Fruit fly (Drosophila melanogaster) whole organism, prepupa: Measurements from ENCODE around the gene mus81.

Source experiments
- Blimp-1 ChIP-seq: fragments of 200-800 bp; sonication (Bioruptor generic); optimal IDR thresholded peaks from 3 replicates; lab custom pipeline; 2017; ENCODE audit warnings: missing biosample characterization, missing genetic modification characterization, mild to moderate bottlenecking, moderate library complexity, missing genetic modification reagents
- CG10669 ChIP-seq: fragments of 200-800 bp; sonication (Bioruptor generic); optimal IDR thresholded peaks from 3 replicates; lab custom pipeline; 2018; ENCODE audit warnings: missing biosample characterization, mild to moderate bottlenecking, missing genetic modification characterization, moderate library complexity
- CG11762 ChIP-seq: fragments of 200-800 bp; sonication (Bioruptor generic); optimal IDR thresholded peaks from 3 replicates; lab custom pipeline; 2016; ENCODE audit warnings: missing biosample characterization, missing genetic modification characterization; ENCODE audit not compliant: insufficient read depth
- CG11902 ChIP-seq: fragments of 200-800 bp; sonication (Bioruptor generic); optimal IDR thresholded peaks from 3 replicates; lab custom pipeline; 2016; ENCODE audit warnings: missing biosample characterization, missing genetic modification characterization
- CG16779 ChIP-seq: fragments of 200-800 bp; sonication (Bioruptor generic); optimal IDR thresholded peaks from 3 replicates; lab custom pipeline; 2017; ENCODE audit warnings: missing biosample characterization, mild to moderate bottlenecking, missing genetic modification characterization
- CG3032 ChIP-seq: fragments of 200-800 bp; optimal IDR thresholded peaks from 2 replicates; lab custom pipeline; 2019; ENCODE audit warnings: missing biosample characterization, mild to moderate bottlenecking, missing genetic modification characterization, moderate library complexity
- CG32006 ChIP-seq: fragments of 200-800 bp; sonication (Bioruptor generic); optimal IDR thresholded peaks from 3 replicates; lab custom pipeline; 2017; ENCODE audit warnings: missing biosample characterization, mild to moderate bottlenecking, missing genetic modification characterization
- CG3919 ChIP-seq: fragments of 200-800 bp; sonication (Bioruptor generic); optimal IDR thresholded peaks from 3 replicates; lab custom pipeline; 2016; ENCODE audit warnings: missing biosample characterization, missing genetic modification characterization
- CG4318 ChIP-seq: fragments of 200-800 bp; sonication (Bioruptor generic); optimal IDR thresholded peaks from 3 replicates; lab custom pipeline; 2017; ENCODE audit warnings: missing biosample characterization, mild to moderate bottlenecking, missing genetic modification characterization
- CG6163 ChIP-seq: fragments of 200-800 bp; sonication (Bioruptor generic); IDR thresholded peaks from 3 replicates; pipeline ENCODE4 v1.3.6; 2022; ENCODE audit warnings: missing biosample characterization, missing genetic modification characterization
- CG6792 ChIP-seq: fragments of 200-800 bp; sonication (Bioruptor generic); optimal IDR thresholded peaks from 3 replicates; lab custom pipeline; 2016; ENCODE audit warnings: missing biosample characterization, missing genetic modification characterization
- CG6854 ChIP-seq: fragments of 200-800 bp; sonication (Bioruptor generic); optimal IDR thresholded peaks from 2 replicates; lab custom pipeline; 2017; ENCODE audit warnings: missing biosample characterization, mild to moderate bottlenecking, missing genetic modification characterization
- CG8119 ChIP-seq: fragments of 200-800 bp; sonication (Bioruptor generic); IDR thresholded peaks from 3 replicates; pipeline ENCODE4 v1.3.6; 2022; ENCODE audit warnings: missing biosample characterization, missing genetic modification characterization
- CG8319 ChIP-seq: fragments of 200-800 bp; sonication (Bioruptor generic); optimal IDR thresholded peaks from 3 replicates; lab custom pipeline; 2016; ENCODE audit warnings: missing biosample characterization, missing genetic modification characterization
- Eip93F ChIP-seq: fragments of 200-800 bp; sonication (Bioruptor generic); optimal IDR thresholded peaks from 2 replicates; lab custom pipeline; 2016; ENCODE audit warnings: missing biosample characterization, mild to moderate bottlenecking, missing genetic modification characterization
- Ets21C ChIP-seq: fragments of 200-800 bp; sonication (Bioruptor generic); optimal IDR thresholded peaks from 3 replicates; lab custom pipeline; 2016; ENCODE audit warnings: missing biosample characterization, missing genetic modification characterization
- Ets96B ChIP-seq: fragments of 200-800 bp; optimal IDR thresholded peaks from 2 replicates; lab custom pipeline; 2019; ENCODE audit warnings: missing biosample characterization, mild to moderate bottlenecking, missing genetic modification characterization, moderate library complexity
- Gug ChIP-seq: fragments of 200-800 bp; sonication (Bioruptor generic); IDR thresholded peaks from 2 replicates; pipeline ENCODE4 v1.3.6; 2022; ENCODE audit warnings: missing biosample characterization, missing genetic modification characterization
- Hr4 ChIP-seq: fragments of 200-800 bp; sonication (Bioruptor generic); optimal IDR thresholded peaks from 3 replicates; lab custom pipeline; 2016; ENCODE audit warnings: missing biosample characterization, missing genetic modification characterization
- Lpt ChIP-seq: fragments of 200-800 bp; sonication (Bioruptor generic); optimal IDR thresholded peaks from 3 replicates; lab custom pipeline; 2016; ENCODE audit warnings: missing biosample characterization, missing genetic modification characterization
- Met ChIP-seq: fragments of 200-800 bp; sonication (Bioruptor generic); optimal IDR thresholded peaks from 3 replicates; lab custom pipeline; 2016; ENCODE audit warnings: missing biosample characterization, missing genetic modification characterization
- OdsH ChIP-seq: fragments of 200-800 bp; sonication (Bioruptor generic); optimal IDR thresholded peaks from 3 replicates; lab custom pipeline; 2016; ENCODE audit warnings: missing biosample characterization, missing genetic modification characterization
- Smox ChIP-seq: fragments of 200-800 bp; sonication (Bioruptor generic); optimal IDR thresholded peaks from 3 replicates; lab custom pipeline; 2016; ENCODE audit warnings: missing biosample characterization, missing genetic modification characterization
- Sox102F ChIP-seq: fragments of 200-800 bp; sonication (Bioruptor generic); optimal IDR thresholded peaks from 2 replicates; lab custom pipeline; 2016; ENCODE audit warnings: missing biosample characterization, mild to moderate bottlenecking, missing genetic modification characterization
- Sox14 ChIP-seq: fragments of 200-800 bp; sonication (Bioruptor generic); optimal IDR thresholded peaks from 3 replicates; lab custom pipeline; 2016; ENCODE audit warnings: missing biosample characterization, missing genetic modification characterization
- Sox15 ChIP-seq: fragments of 200-800 bp; sonication (Bioruptor generic); optimal IDR thresholded peaks from 3 replicates; lab custom pipeline; 2016; ENCODE audit warnings: missing biosample characterization, missing genetic modification characterization
- achi ChIP-seq: fragments of 200-800 bp; sonication (Bioruptor generic); optimal IDR thresholded peaks from 3 replicates; lab custom pipeline; 2016; ENCODE audit warnings: missing biosample characterization, missing genetic modification characterization
- cyc ChIP-seq: fragments of 200-800 bp; sonication (Bioruptor generic); optimal IDR thresholded peaks from 3 replicates; lab custom pipeline; 2016; ENCODE audit warnings: missing biosample characterization, missing genetic modification characterization
- eg ChIP-seq: fragments of 200-800 bp; sonication (Bioruptor generic); IDR thresholded peaks from 3 replicates; pipeline ENCODE4 v1.3.6; 2022; ENCODE audit warnings: missing biosample characterization, missing genetic modification characterization
- esn ChIP-seq: fragments of 200-800 bp; sonication (Bioruptor generic); optimal IDR thresholded peaks from 2 replicates; lab custom pipeline; 2016; ENCODE audit warnings: missing biosample characterization, mild to moderate bottlenecking, missing genetic modification characterization, moderate library complexity
- fd59A ChIP-seq: fragments of 200-800 bp; sonication (Bioruptor generic); optimal IDR thresholded peaks from 2 replicates; lab custom pipeline; 2017; ENCODE audit warnings: missing biosample characterization, mild to moderate bottlenecking, missing genetic modification characterization, missing genetic modification reagents
- fd85E ChIP-seq: fragments of 200-800 bp; sonication (Bioruptor generic); optimal IDR thresholded peaks from 3 replicates; lab custom pipeline; 2016; ENCODE audit warnings: missing biosample characterization, missing genetic modification characterization
- fkh ChIP-seq: fragments of 200-800 bp; sonication (Bioruptor generic); optimal IDR thresholded peaks from 3 replicates; lab custom pipeline; 2017; ENCODE audit warnings: missing biosample characterization, mild to moderate bottlenecking, missing genetic modification characterization, moderate library complexity
- lz ChIP-seq: fragments of 200-800 bp; sonication (Bioruptor generic); optimal IDR thresholded peaks from 3 replicates; lab custom pipeline; 2016; ENCODE audit warnings: missing biosample characterization, missing genetic modification characterization
- net ChIP-seq: fragments of 200-800 bp; sonication (Bioruptor generic); optimal IDR thresholded peaks from 3 replicates; lab custom pipeline; 2016; ENCODE audit warnings: missing biosample characterization, missing genetic modification characterization
- pdm3 ChIP-seq: fragments of 200-800 bp; sonication (Bioruptor generic); optimal IDR thresholded peaks from 3 replicates; lab custom pipeline; 2016; ENCODE audit warnings: missing biosample characterization, missing genetic modification characterization
- salr ChIP-seq, 2 experiments: fragments of 200-800 bp; sonication (Bioruptor generic); optimal IDR thresholded peaks; 3 replicates each; lab custom pipeline; 2016 to 2018; ENCODE audit warnings: missing biosample characterization in 2 of 2, missing genetic modification characterization in 2 of 2, mild to moderate bottlenecking in 1 of 2
- spab ChIP-seq: fragments of 200-800 bp; sonication (Bioruptor generic); optimal IDR thresholded peaks from 2 replicates; lab custom pipeline; 2017; ENCODE audit warnings: missing biosample characterization, mild to moderate bottlenecking, missing genetic modification characterization, missing genetic modification reagents
- vri ChIP-seq: fragments of 200-800 bp; sonication (Bioruptor generic); optimal IDR thresholded peaks from 3 replicates; lab custom pipeline; 2016; ENCODE audit warnings: missing biosample characterization, mild to moderate bottlenecking, missing genetic modification characterization

mus81 gene

dm6 chrX:927209-927862, 13.5 kb upstream of the mus81 start, which contains the start of gene Lztr1:
TSS of gene Lztr1 (minus strand) at chrX:927582.
- TF ChIP-seq CG3032 (tag; lab: Kevin White, UChicago), result no peak
- TF ChIP-seq lz (GFP tag; lab: Kevin White, UChicago), result no peak
- no peak for TF ChIP-seq eg (GFP tag; lab: Robert Waterston, UW)
- no peak for TF ChIP-seq CG3919 (GFP tag; lab: Kevin White, UChicago)
- TF ChIP-seq CG16779 (tag; lab: Kevin White, UChicago), result no peak
- TF ChIP-seq Blimp-1, result no peak
- TF ChIP-seq CG11902 (GFP tag; lab: Kevin White, UChicago), result no peak
- TF ChIP-seq CG6163 (GFP tag; lab: Robert Waterston, UW), result no peak
- no peak for TF ChIP-seq Ets96B (tag; lab: Kevin White, UChicago)
- no peak for TF ChIP-seq Gug (GFP tag; lab: Robert Waterston, UW)
- no peak for TF ChIP-seq Sox14 (GFP tag; lab: Kevin White, UChicago)
- no peak for TF ChIP-seq OdsH (GFP tag; lab: Kevin White, UChicago)
- TF ChIP-seq pdm3 (GFP tag; lab: Kevin White, UChicago), result no peak
- TF ChIP-seq, all 60 proteins: peak for 0

- TF ChIP-seq CG16779 (tag; lab: Kevin White, UChicago), result no peak
- TF ChIP-seq fkh (GFP tag; lab: Kevin White, UChicago), result no peak
- no peak for TF ChIP-seq vri (GFP tag; lab: Kevin White, UChicago)
- no peak for TF ChIP-seq cyc (GFP tag; lab: Kevin White, UChicago)
- no peak for TF ChIP-seq Met (GFP tag; lab: Kevin White, UChicago)
- TF ChIP-seq Ets96B (tag; lab: Kevin White, UChicago), result no peak
- TF ChIP-seq CG10669 (GFP tag; lab: Kevin White, UChicago), result no peak
- TF ChIP-seq CG4318 (GFP tag; lab: Kevin White, UChicago), result no peak
- TF ChIP-seq net (GFP tag; lab: Kevin White, UChicago), result no peak
- TF ChIP-seq CG8319 (GFP tag; lab: Kevin White, UChicago), result no peak
Measured at dm6 chrX:927863-928257, 13.0 kb upstream of the mus81 start, which contains the start of the genes CG43867 and MED22. TSS of gene CG43867 (minus strand) at chrX:927975. TSS of gene MED22 (plus strand) at chrX:928139.

- TF ChIP-seq Ets96B (tag; lab: Kevin White, UChicago) (no peak), Hr4 (GFP tag; lab: Kevin White, UChicago) (no peak), Lpt (no peak), esn (no peak), Blimp-1 (no peak), CG8119 (GFP tag; lab: Robert Waterston, UW) (no peak), Sox15 (GFP tag; lab: Kevin White, UChicago) (no peak), salr (GFP tag; optimal IDR thresholded peaks at IDR 0.05; lab: Kevin White, UChicago) (no peak), CG6854 (GFP tag; lab: Kevin White, UChicago) (no peak), Eip93F (no peak), fkh (GFP tag; lab: Kevin White, UChicago) (no peak), Sox102F (GFP tag; lab: Kevin White, UChicago) (no peak)
- TF ChIP-seq, all 60 proteins: peak for 0
Measured at dm6 chrX:930048-930800, 10.7 kb upstream of the mus81 start, which contains the start of gene CG3708. TSS of gene CG3708 (minus strand) at chrX:930098.

dm6 chrX:932166-932565, 8.7 kb upstream of the mus81 start, which contains the start of the genes CG32815 and CG3706:
TSS of gene CG32815 (plus strand) at chrX:932466.
TSS of gene CG3706 (minus strand) at chrX:932475.
- TF ChIP-seq Sox14 (GFP tag; lab: Kevin White, UChicago), result no peak
- no peak for TF ChIP-seq fd59A
- TF ChIP-seq CG6792 (GFP tag; lab: Kevin White, UChicago), result no peak
- TF ChIP-seq spab (GFP tag; lab: Kevin White, UChicago), result no peak
- no peak for TF ChIP-seq fd85E
- TF ChIP-seq CG3032 (tag; lab: Kevin White, UChicago), result no peak
- TF ChIP-seq cyc (GFP tag; lab: Kevin White, UChicago), result no peak
- TF ChIP-seq CG6163 (GFP tag; lab: Robert Waterston, UW), result no peak
- no peak for TF ChIP-seq CG3919 (GFP tag; lab: Kevin White, UChicago)
- no peak for TF ChIP-seq CG32006 (GFP tag; lab: Kevin White, UChicago)
- TF ChIP-seq achi (GFP tag; lab: Kevin White, UChicago), result no peak
- no peak for TF ChIP-seq CG11762
- TF ChIP-seq Ets96B (tag; lab: Kevin White, UChicago), result no peak
- no peak for TF ChIP-seq CG16779 (tag; lab: Kevin White, UChicago)
- no peak for TF ChIP-seq lz (GFP tag; lab: Kevin White, UChicago)
- no peak for TF ChIP-seq Smox (GFP tag; lab: Kevin White, UChicago)
- TF ChIP-seq Hr4 (GFP tag; lab: Kevin White, UChicago), result no peak
- TF ChIP-seq Ets21C (GFP tag; lab: Kevin White, UChicago), result no peak
